Fruit fly (Drosophila melanogaster): ENCODE data around the gene CG12985.

- TF ChIP-seq CTCF (optimal IDR thresholded peaks at IDR 0.05) (no peak), CG8478 (optimal IDR thresholded peaks at IDR 0.05) (no peak)
These were observed 40.5 kb downstream of the CG12985 start for dm6 chrX:17924034-17924433.

All from S2 (cell line).